Fruit fly (Drosophila melanogaster) whole organism, adult: ENCODE results near the gene roq.

Source experiments
- CG11617 ChIP-seq: fragments of 200-800 bp; sonication (Bioruptor generic); optimal IDR thresholded peaks from 2 replicates; lab custom pipeline; 2017; ENCODE audit warnings: mild to moderate bottlenecking, missing biosample characterization, missing genetic modification reagents, missing genetic modification characterization
- CG12768 ChIP-seq: fragments of 200-800 bp; sonication (Bioruptor generic); optimal IDR thresholded peaks from 2 replicates; lab custom pipeline; 2017; ENCODE audit warnings: missing biosample characterization, missing genetic modification characterization, mild to moderate bottlenecking, moderate library complexity, missing genetic modification reagents
- CG1620 ChIP-seq: fragments of 200-800 bp; sonication (Bioruptor generic); optimal IDR thresholded peaks from 2 replicates; lab custom pipeline; 2016; ENCODE audit warnings: missing biosample characterization, missing genetic modification characterization
- CG7045 ChIP-seq: fragments of 200-800 bp; sonication (Bioruptor generic); optimal IDR thresholded peaks from 2 replicates; lab custom pipeline; 2017; ENCODE audit warnings: missing biosample characterization, mild to moderate bottlenecking, missing genetic modification characterization
- CG7101 ChIP-seq: fragments of 200-800 bp; sonication (Bioruptor generic); optimal IDR thresholded peaks from 2 replicates; lab custom pipeline; 2018; ENCODE audit warnings: missing biosample characterization, mild to moderate bottlenecking, missing genetic modification characterization, moderate library complexity
- Crg-1 ChIP-seq: fragments of 200-800 bp; sonication (Bioruptor generic); optimal IDR thresholded peaks from 2 replicates; lab custom pipeline; 2016; ENCODE audit warnings: missing biosample characterization, missing genetic modification characterization
- Mnt ChIP-seq: fragments of 200-800 bp; sonication (Bioruptor generic); optimal IDR thresholded peaks from 2 replicates; lab custom pipeline; 2016; ENCODE audit warnings: missing biosample characterization, mild to moderate bottlenecking, missing genetic modification characterization
- bab1 ChIP-seq: fragments of 200-800 bp; sonication (Bioruptor generic); optimal IDR thresholded peaks from 3 replicates; lab custom pipeline; 2019; ENCODE audit warnings: missing biosample characterization, mild to moderate bottlenecking, missing genetic modification characterization, moderate library complexity
- cic ChIP-seq: fragments of 200-800 bp; sonication (Bioruptor generic); optimal IDR thresholded peaks from 2 replicates; lab custom pipeline; 2017; ENCODE audit warnings: missing biosample characterization, mild to moderate bottlenecking, missing genetic modification characterization, moderate library complexity
- kay ChIP-seq: fragments of 200-800 bp; sonication (Bioruptor generic); peaks from one replicate; lab custom pipeline; 2016; ENCODE audit warnings: missing biosample characterization, missing genetic modification characterization, borderline replicate concordance
- tj ChIP-seq: fragments of 200-800 bp; sonication (Bioruptor generic); optimal IDR thresholded peaks from 3 replicates; lab custom pipeline; 2017; ENCODE audit warnings: missing biosample characterization, mild to moderate bottlenecking, missing genetic modification characterization, moderate library complexity
- toe ChIP-seq: fragments of 200-800 bp; sonication (Bioruptor generic); optimal IDR thresholded peaks from 2 replicates; lab custom pipeline; 2016; ENCODE audit warnings: missing biosample characterization, missing genetic modification characterization

DNA sequence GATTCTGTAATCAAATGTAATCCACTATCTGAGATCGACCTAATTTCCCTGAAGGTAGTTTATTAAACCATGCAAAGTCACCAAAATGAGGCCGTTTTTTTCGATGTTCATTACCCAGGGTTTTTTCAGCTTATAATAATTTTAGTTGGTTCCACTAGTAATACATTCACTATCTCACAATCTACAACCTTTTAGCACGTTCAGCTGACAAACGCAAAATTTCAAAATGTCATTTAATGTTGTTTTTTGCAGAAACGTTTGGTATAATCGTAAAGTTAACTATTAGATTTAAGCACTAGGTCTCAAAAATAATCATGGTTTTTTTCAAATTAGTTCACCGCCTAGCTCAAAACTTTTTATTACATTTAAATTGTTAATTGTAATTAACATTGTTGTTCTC, 21.8 kb upstream of the roq start, which contains the start of gene CG44836:
- TF ChIP-seq CG7045 (no peak), toe (GFP tag; lab: Kevin White, UChicago) (no peak), Mnt (no peak), Crg-1 (GFP tag; lab: Kevin White, UChicago) (no peak), bab1 (no peak), CG12768 (no peak), kay (peak; percentile 20), CG11617 (GFP tag; lab: Kevin White, UChicago) (no peak), CG7101 (tag; lab: Kevin White, UChicago) (no peak), cic (GFP tag; lab: Kevin White, UChicago) (no peak), tj (GFP tag; lab: Kevin White, UChicago) (no peak), CG1620 (GFP tag; lab: Kevin White, UChicago) (no peak)
